Worm (Caenorhabditis elegans): ENCODE results near the gene C49F5.8.

The C49F5.8 gene

ce11 chrX:11964555-11964954 is 4.6 kb downstream of the C49F5.8 start (continued):
- TF ChIP-seq dmd-6 (GFP tag; IDR thresholded peaks at IDR 0.05), result peak; percentile 87
- peak; percentile 40 for TF ChIP-seq aha-1 (tag)
- TF ChIP-seq hlh-11 (tag; optimal IDR thresholded peaks at IDR 0.05), result peak; percentile 78
- TF ChIP-seq hmg-1.1 (GFP tag; IDR thresholded peaks at IDR 0.05), result no peak
- TF ChIP-seq mdl-1 (tag; optimal IDR thresholded peaks at IDR 0.05), result peak in 1 of 2 experiments; percentile 62
- TF ChIP-seq nhr-28 (tag; optimal IDR thresholded peaks at IDR 0.05), result peak; percentile 95

- TF ChIP-seq hlh-30 (tag; optimal IDR thresholded peaks at IDR 0.05; ENCODE audit: insufficient read depth) (peak; percentile 40), tra-1 (GFP tag; IDR thresholded peaks at IDR 0.05) (no peak)
These were observed 5.2 kb downstream of the C49F5.8 start for ce11 chrX:11965163-11965562.

- TF ChIP-seq F37D6.2 (tag; optimal IDR thresholded peaks at IDR 0.05) (no peak), nhr-6 (tag; optimal IDR thresholded peaks at IDR 0.05) (no peak), nhr-28 (tag; optimal IDR thresholded peaks at IDR 0.05) (peak; percentile 60), Y48G9A.11 (GFP tag; IDR thresholded peaks at IDR 0.05) (no peak), mep-1 (tag; optimal IDR thresholded peaks at IDR 0.05) (no peak), zfp-3 (GFP tag; conservative IDR thresholded peaks at IDR 0.05) (no peak), lin-39 (tag; optimal IDR thresholded peaks at IDR 0.05) (no peak), hmg-1.1 (GFP tag; IDR thresholded peaks at IDR 0.05) (no peak), pqm-1 (tag; optimal IDR thresholded peaks at IDR 0.05) (peak; percentile 14), nhr-48 (tag; optimal IDR thresholded peaks at IDR 0.05) (peak; percentile 4), dve-1 (tag; optimal IDR thresholded peaks at IDR 0.05; ENCODE audit: insufficient read depth) (peak; percentile 54), mxl-3 (GFP tag; optimal IDR thresholded peaks at IDR 0.05) (peak; percentile 58), F44E2.7 (GFP tag; IDR thresholded peaks at IDR 0.05) (no peak), ceh-20 (GFP tag; IDR thresholded peaks at IDR 0.05) (no peak), spr-3 (GFP tag; optimal IDR thresholded peaks at IDR 0.05) (no peak), ceh-32 (tag; optimal IDR thresholded peaks at IDR 0.05; ENCODE audit: poor library complexity) (no peak), nhr-77 (tag; optimal IDR thresholded peaks at IDR 0.05) (no peak), rbr-2 (tag; optimal IDR thresholded peaks at IDR 0.05) (no peak), ama-1 (optimal IDR thresholded peaks at IDR 0.05) (peak; percentile 85), ztf-11 (tag; optimal IDR thresholded peaks at IDR 0.05) (no peak), lim-7 (GFP tag; IDR thresholded peaks at IDR 0.05) (no peak), lin-1 (GFP tag; IDR thresholded peaks at IDR 0.05) (no peak), hlh-11 (tag; optimal IDR thresholded peaks at IDR 0.05) (peak; percentile 55), nhr-25 (tag; optimal IDR thresholded peaks at IDR 0.05; ENCODE audit: borderline replicate concordance, insufficient read depth) (no peak), spr-1 (tag; optimal IDR thresholded peaks at IDR 0.05) (no peak), aha-1 (tag) (peak; percentile 58), mxl-2 (GFP tag; conservative IDR thresholded peaks at IDR 0.05) (no peak), dpl-1 (GFP tag; optimal IDR thresholded peaks at IDR 0.05) (no peak), php-3 (GFP tag; IDR thresholded peaks at IDR 0.05) (0 out of 2 replicates have a peak, but pooled peaks have one; percentile 18), snpc-4 (tag; optimal IDR thresholded peaks at IDR 0.05) (no peak), dmd-6 (GFP tag; IDR thresholded peaks at IDR 0.05) (peak; percentile 56), F10B5.3 (tag; optimal IDR thresholded peaks at IDR 0.05) (no peak)
These were observed 5.8 kb downstream of the C49F5.8 start, which contains the start of gene sams-1 for ce11 chrX:11965663-11966304. Gene sams-1, plus strand, starts transcription at chrX:11965962.

ce11 chrX:11967034-11967433 is 7.1 kb downstream of the C49F5.8 start:
- TF ChIP-seq T26A8.4 (GFP tag; IDR thresholded peaks at IDR 0.05) (no peak), skn-1 (tag; optimal IDR thresholded peaks at IDR 0.05) (no peak), ama-1 (optimal IDR thresholded peaks at IDR 0.05) (peak; percentile 57), nhr-48 (tag; optimal IDR thresholded peaks at IDR 0.05) (no peak), aha-1 (tag) (peak; percentile 96), daf-12 (tag; optimal IDR thresholded peaks at IDR 0.05) (no peak), mdt-29 (GFP tag; IDR thresholded peaks at IDR 0.05) (no peak), unc-130 (GFP tag; optimal IDR thresholded peaks at IDR 0.05) (no peak), nhr-111 (GFP tag; optimal IDR thresholded peaks at IDR 0.05) (no peak), hlh-11 (tag; optimal IDR thresholded peaks at IDR 0.05) (no peak)

Measured in whole organism, L4 larva.